Worm (Caenorhabditis elegans) whole organism, mixed stage, embryonic: Measurements from ENCODE around the gene R04B3.1.
A peak's percentile ranks its signal among the peaks of the same experiment; 100 is the strongest.

ENCODE experiments used
- M03D4.4 ChIP-seq: sonication (generic microtip); optimal IDR thresholded peaks from 2 replicates; lab custom pipeline; 2017; ENCODE audit warnings: mild to moderate bottlenecking, missing genetic modification characterization, missing compliant biosample characterization
- bed-3 ChIP-seq: fragments of 200-800 bp; sonication (Bioruptor generic); optimal IDR thresholded peaks from 3 replicates; lab custom pipeline; 2018; ENCODE audit warnings: mild to moderate bottlenecking, missing genetic modification characterization, moderate library complexity, missing compliant biosample characterization
- blmp-1 ChIP-seq: fragments of 150-350 bp; optimal IDR thresholded peaks from 2 replicates; lab custom pipeline; 2014; ENCODE audit warnings: missing biosample characterization, missing genetic modification characterization
- ceh-39 ChIP-seq: fragments of 150-350 bp; optimal IDR thresholded peaks from 2 replicates; lab custom pipeline; 2014; ENCODE audit warnings: missing biosample characterization, missing genetic modification characterization
- ceh-83 ChIP-seq: fragments of 200-800 bp; sonication (Bioruptor generic); optimal IDR thresholded peaks from 2 replicates; lab custom pipeline; 2018; ENCODE audit warnings: mild to moderate bottlenecking, missing genetic modification characterization, missing compliant biosample characterization
- ces-1 ChIP-seq: fragments of 150-350 bp; optimal IDR thresholded peaks from 2 replicates; lab custom pipeline; 2014; ENCODE audit warnings: missing biosample characterization, missing genetic modification reagents, missing genetic modification characterization
- cnd-1 ChIP-seq: fragments of 200-800 bp; sonication (Bioruptor generic); optimal IDR thresholded peaks from 2 replicates; lab custom pipeline; 2018; ENCODE audit warnings: mild to moderate bottlenecking, missing genetic modification characterization, missing compliant biosample characterization
- drap-1 ChIP-seq: fragments of 200-800 bp; sonication (Bioruptor generic); optimal IDR thresholded peaks from 3 replicates; lab custom pipeline; 2018; ENCODE audit warnings: mild to moderate bottlenecking, missing genetic modification characterization, missing compliant biosample characterization
- elt-1 ChIP-seq: sonication (generic microtip); optimal IDR thresholded peaks from 2 replicates; lab custom pipeline; 2017; ENCODE audit warnings: missing genetic modification characterization, mild to moderate bottlenecking, missing compliant biosample characterization, antibody characterized with exemption, moderate library complexity, borderline replicate concordance; ENCODE audit not compliant: insufficient read depth
- elt-3 ChIP-seq: fragments of 150-350 bp; optimal IDR thresholded peaks from 2 replicates; lab custom pipeline; 2014; ENCODE audit warnings: missing biosample characterization, missing genetic modification characterization
- flh-1 ChIP-seq: fragments of 200-800 bp; sonication (Bioruptor generic); optimal IDR thresholded peaks from 2 replicates; lab custom pipeline; 2018; ENCODE audit warnings: mild to moderate bottlenecking, missing genetic modification characterization, moderate library complexity, missing compliant biosample characterization
- ham-2 ChIP-seq: fragments of 200-800 bp; sonication (Bioruptor generic); optimal IDR thresholded peaks from 2 replicates; lab custom pipeline; 2018; ENCODE audit warnings: mild to moderate bottlenecking, missing genetic modification characterization, missing compliant biosample characterization
- hlh-1 ChIP-seq: fragments of 150-350 bp; optimal IDR thresholded peaks from 2 replicates; lab custom pipeline; 2014; ENCODE audit warnings: missing biosample characterization, missing genetic modification reagents, missing genetic modification characterization
- lin-13 ChIP-seq: fragments of 150-350 bp; optimal IDR thresholded peaks from 2 replicates; lab custom pipeline; 2014; ENCODE audit warnings: missing biosample characterization, missing genetic modification characterization
- lin-32 ChIP-seq: fragments of 200-800 bp; sonication (Bioruptor generic); optimal IDR thresholded peaks from 2 replicates; lab custom pipeline; 2018; ENCODE audit warnings: mild to moderate bottlenecking, missing genetic modification characterization, missing compliant biosample characterization
- lsy-2 ChIP-seq: fragments of 150-350 bp; optimal IDR thresholded peaks from 2 replicates; lab custom pipeline; 2014; ENCODE audit warnings: missing biosample characterization, missing genetic modification characterization
- mab-5 ChIP-seq: fragments of 150-350 bp; optimal IDR thresholded peaks from 2 replicates; lab custom pipeline; 2014; ENCODE audit warnings: missing biosample characterization, missing genetic modification characterization
- mep-1 ChIP-seq: fragments of 150-350 bp; optimal IDR thresholded peaks from 2 replicates; lab custom pipeline; 2017; ENCODE audit warnings: missing biosample characterization, missing genetic modification reagents, missing genetic modification characterization, inconsistent platforms
- mls-2 ChIP-seq: sonication (generic microtip); optimal IDR thresholded peaks from 2 replicates; lab custom pipeline; 2016; ENCODE audit warnings: mild to moderate bottlenecking, missing genetic modification characterization, moderate library complexity, missing compliant biosample characterization
- nhr-12 ChIP-seq: fragments of 150-350 bp; optimal IDR thresholded peaks from 2 replicates; lab custom pipeline; 2014; ENCODE audit warnings: missing biosample characterization, missing genetic modification characterization
- nhr-2 ChIP-seq: fragments of 150-350 bp; optimal IDR thresholded peaks from 2 replicates; lab custom pipeline; 2014; ENCODE audit warnings: missing biosample characterization, missing genetic modification characterization
- nhr-237 ChIP-seq: fragments of 150-350 bp; optimal IDR thresholded peaks from 2 replicates; lab custom pipeline; 2014; ENCODE audit warnings: missing biosample characterization, missing genetic modification characterization
- nhr-28 ChIP-seq: fragments of 150-350 bp; optimal IDR thresholded peaks from 2 replicates; lab custom pipeline; 2014; ENCODE audit warnings: missing biosample characterization, missing genetic modification characterization
- nhr-76 ChIP-seq: sonication (generic microtip); optimal IDR thresholded peaks from 2 replicates; lab custom pipeline; 2017; ENCODE audit warnings: missing biosample characterization, missing genetic modification characterization
- pha-4 ChIP-seq: fragments of 150-350 bp; optimal IDR thresholded peaks from 2 replicates; lab custom pipeline; 2018; ENCODE audit warnings: missing biosample characterization, missing genetic modification reagents, missing genetic modification characterization
- sem-2 ChIP-seq: fragments of 200-800 bp; sonication (Bioruptor generic); optimal IDR thresholded peaks from 2 replicates; lab custom pipeline; 2018; ENCODE audit warnings: mild to moderate bottlenecking, missing genetic modification characterization, missing compliant biosample characterization
- snpc-4 ChIP-seq: fragments of 150-350 bp; optimal IDR thresholded peaks from 2 replicates; lab custom pipeline; 2014; ENCODE audit warnings: missing biosample characterization, missing genetic modification characterization
- sptf-1 ChIP-seq: sonication (generic microtip); optimal IDR thresholded peaks from 2 replicates; lab custom pipeline; 2017; ENCODE audit warnings: mild to moderate bottlenecking, missing genetic modification characterization, moderate library complexity, missing compliant biosample characterization
- tbx-8 ChIP-seq: fragments of 200-800 bp; sonication (Bioruptor generic); optimal IDR thresholded peaks from 2 replicates; lab custom pipeline; 2018; ENCODE audit warnings: mild to moderate bottlenecking, missing genetic modification characterization, moderate library complexity, missing compliant biosample characterization
- unc-120 ChIP-seq: sonication (generic microtip); optimal IDR thresholded peaks from 2 replicates; lab custom pipeline; 2017; ENCODE audit warnings: missing genetic modification characterization, missing compliant biosample characterization; ENCODE audit not compliant: poor library complexity, severe bottlenecking
- unc-39 ChIP-seq: fragments of 150-350 bp; optimal IDR thresholded peaks from 2 replicates; lab custom pipeline; 2014; ENCODE audit warnings: missing biosample characterization, missing genetic modification characterization
- unc-62 ChIP-seq: fragments of 150-350 bp; optimal IDR thresholded peaks from 2 replicates; lab custom pipeline; 2014; ENCODE audit warnings: missing biosample characterization, missing genetic modification reagents, missing genetic modification characterization
- zip-8 ChIP-seq: fragments of 150-350 bp; optimal IDR thresholded peaks from 2 replicates; lab custom pipeline; 2014; ENCODE audit warnings: missing biosample characterization, missing genetic modification characterization
- ztf-11 ChIP-seq: fragments of 150-350 bp; optimal IDR thresholded peaks from 2 replicates; lab custom pipeline; 2014; ENCODE audit warnings: missing biosample characterization, missing genetic modification characterization

Gene R04B3.1

ce11 chrX:2506738-2507137 lies 35.5 kb upstream of the R04B3.1 start:
- TF ChIP-seq snpc-4 (tag; lab: Kevin White, UChicago) (no peak), ham-2 (no peak), elt-1 (tag; lab: Kevin White, UChicago) (no peak), unc-62 (no peak), unc-120 (tag; lab: Kevin White, UChicago) (no peak), bed-3 (no peak), nhr-28 (tag; lab: Kevin White, UChicago) (no peak), mep-1 (tag; lab: Kevin White, UChicago) (no peak), ces-1 (GFP tag; lab: Kevin White, UChicago) (no peak), ceh-83 (GFP tag; lab: Kevin White, UChicago) (no peak), elt-3 (no peak), nhr-12 (tag; lab: Kevin White, UChicago) (no peak), drap-1 (GFP tag; lab: Kevin White, UChicago) (no peak), ceh-39 (tag; lab: Kevin White, UChicago) (no peak), flh-1 (GFP tag; lab: Kevin White, UChicago) (no peak), unc-39 (tag; lab: Kevin White, UChicago) (no peak), pha-4 (tag; lab: Kevin White, UChicago) (no peak), nhr-2 (tag; lab: Kevin White, UChicago) (no peak), lin-13 (no peak), sem-2 (GFP tag; lab: Kevin White, UChicago) (no peak)

DNA sequence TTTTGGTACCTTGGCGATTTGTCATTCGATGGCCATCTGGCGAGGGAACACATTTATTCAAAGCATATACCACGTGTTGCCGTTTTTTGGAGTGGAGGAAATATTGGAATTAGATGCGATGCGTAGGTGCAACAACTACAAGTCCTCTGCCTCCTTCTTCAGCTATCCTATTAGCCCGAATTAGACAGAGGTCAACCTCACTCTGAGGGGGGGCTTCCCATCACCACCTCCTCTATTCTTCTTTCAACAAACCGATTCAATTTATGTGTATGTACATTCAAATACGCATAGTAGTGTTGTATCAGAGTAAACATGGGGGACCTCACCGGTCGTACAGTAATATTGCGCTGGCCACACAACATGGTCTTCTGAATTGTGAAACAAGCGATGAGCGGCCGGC lies 26.6 kb upstream of the R04B3.1 start:
- TF ChIP-seq unc-62, result no peak
- TF ChIP-seq mab-5, result no peak
- no peak for TF ChIP-seq nhr-12 (tag; lab: Kevin White, UChicago)
- TF ChIP-seq tbx-8 (GFP tag; lab: Kevin White, UChicago), result no peak
- TF ChIP-seq ceh-83 (GFP tag; lab: Kevin White, UChicago), result peak; percentile 0
- no peak for TF ChIP-seq drap-1 (GFP tag; lab: Kevin White, UChicago)
- no peak for TF ChIP-seq flh-1 (GFP tag; lab: Kevin White, UChicago)
- TF ChIP-seq mep-1 (tag; lab: Kevin White, UChicago), result no peak
- no peak for TF ChIP-seq cnd-1 (tag; lab: Kevin White, UChicago)
- TF ChIP-seq mls-2 (tag; lab: Kevin White, UChicago), result no peak
- no peak for TF ChIP-seq snpc-4 (tag; lab: Kevin White, UChicago)
- no peak for TF ChIP-seq M03D4.4 (tag; lab: Kevin White, UChicago)
- peak; percentile 53 for TF ChIP-seq pha-4 (tag; lab: Kevin White, UChicago)
- TF ChIP-seq nhr-2 (tag; lab: Kevin White, UChicago), result peak; percentile 18
- TF ChIP-seq bed-3, result no peak
- TF ChIP-seq ceh-39 (tag; lab: Kevin White, UChicago), result no peak
- no peak for TF ChIP-seq unc-39 (tag; lab: Kevin White, UChicago)
- TF ChIP-seq ces-1 (GFP tag; lab: Kevin White, UChicago), result peak; percentile 19
- no peak for TF ChIP-seq unc-120 (tag; lab: Kevin White, UChicago)
- TF ChIP-seq ztf-11 (tag; lab: Kevin White, UChicago), result no peak
- no peak for TF ChIP-seq lsy-2 (tag; lab: Kevin White, UChicago)
- no peak for TF ChIP-seq nhr-28 (tag; lab: Kevin White, UChicago)
- TF ChIP-seq sptf-1 (tag; lab: Kevin White, UChicago), result no peak
- no peak for TF ChIP-seq elt-3
- no peak for TF ChIP-seq nhr-76 (tag; lab: Kevin White, UChicago)
- TF ChIP-seq blmp-1 (tag; lab: Kevin White, UChicago), result no peak
- TF ChIP-seq lin-32, result no peak
- no peak for TF ChIP-seq sem-2 (GFP tag; lab: Kevin White, UChicago)
- TF ChIP-seq lin-13, result no peak
- TF ChIP-seq zip-8, result no peak
- TF ChIP-seq ham-2, result peak; percentile 52
- no peak for TF ChIP-seq hlh-1 (tag; lab: Kevin White, UChicago)
- TF ChIP-seq elt-1 (tag; lab: Kevin White, UChicago), result no peak

DNA sequence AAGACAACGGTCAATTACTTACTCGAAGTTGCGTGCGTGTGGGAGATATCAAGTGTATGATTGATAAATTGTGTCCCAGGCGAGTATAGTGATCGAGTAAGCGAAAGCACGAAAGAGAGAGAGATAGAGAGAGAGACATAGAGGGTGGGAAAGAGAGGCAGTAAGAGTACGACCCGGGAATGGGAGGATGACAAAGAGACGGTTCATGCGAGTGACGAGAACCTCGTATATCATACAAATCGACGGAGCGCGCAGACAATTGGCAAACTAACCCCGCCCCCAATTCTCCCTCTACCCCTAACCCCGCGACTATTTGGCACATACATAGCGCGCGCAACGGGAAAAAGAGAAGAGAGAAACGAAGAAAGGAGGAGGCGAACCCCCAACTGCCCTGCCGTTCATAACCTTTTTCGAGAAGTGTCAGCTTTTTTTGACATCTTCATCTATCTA lies 24.7 kb upstream of the R04B3.1 start, which contains the start of gene rabr-1:
Gene rabr-1 (plus strand): TSS at position 316 of the 450 bp plus-strand sequence.
- peak; percentile 39 for TF ChIP-seq unc-120 (tag; lab: Kevin White, UChicago)
- peak; percentile 24 for TF ChIP-seq lin-13
- TF ChIP-seq lsy-2 (tag; lab: Kevin White, UChicago), result no peak
- peak; percentile 42 for TF ChIP-seq pha-4 (tag; lab: Kevin White, UChicago)
- no peak for TF ChIP-seq unc-39 (tag; lab: Kevin White, UChicago)
- no peak for TF ChIP-seq elt-1 (tag; lab: Kevin White, UChicago)
- TF ChIP-seq unc-62, result peak; percentile 56
- no peak for TF ChIP-seq hlh-1 (tag; lab: Kevin White, UChicago)
- no peak for TF ChIP-seq nhr-28 (tag; lab: Kevin White, UChicago)
- TF ChIP-seq drap-1 (GFP tag; lab: Kevin White, UChicago), result no peak
- TF ChIP-seq nhr-2 (tag; lab: Kevin White, UChicago), result peak; percentile 46
- TF ChIP-seq ces-1 (GFP tag; lab: Kevin White, UChicago), result no peak
- TF ChIP-seq blmp-1 (tag; lab: Kevin White, UChicago), result peak; percentile 51
- TF ChIP-seq mls-2 (tag; lab: Kevin White, UChicago), result peak; percentile 55
- peak; percentile 68 for TF ChIP-seq ham-2
- no peak for TF ChIP-seq nhr-237 (tag; lab: Kevin White, UChicago)
- TF ChIP-seq zip-8, result no peak
- peak; percentile 30 for TF ChIP-seq M03D4.4 (tag; lab: Kevin White, UChicago)
- TF ChIP-seq bed-3, result no peak
- TF ChIP-seq cnd-1 (tag; lab: Kevin White, UChicago), result no peak
